Fruit fly (Drosophila melanogaster) whole organism, prepupa: ENCODE results near the gene Sfmbt.

Source experiments
- Blimp-1 ChIP-seq: fragments of 200-800 bp; sonication (Bioruptor generic); optimal IDR thresholded peaks from 3 replicates; lab custom pipeline; 2017; ENCODE audit warnings: missing biosample characterization, missing genetic modification characterization, mild to moderate bottlenecking, moderate library complexity, missing genetic modification reagents
- CG6792 ChIP-seq: fragments of 200-800 bp; sonication (Bioruptor generic); optimal IDR thresholded peaks from 3 replicates; lab custom pipeline; 2016; ENCODE audit warnings: missing biosample characterization, missing genetic modification characterization
- CG8119 ChIP-seq: fragments of 200-800 bp; sonication (Bioruptor generic); IDR thresholded peaks from 3 replicates; pipeline ENCODE4 v1.3.6; 2022; ENCODE audit warnings: missing biosample characterization, missing genetic modification characterization
- CG8319 ChIP-seq: fragments of 200-800 bp; sonication (Bioruptor generic); optimal IDR thresholded peaks from 3 replicates; lab custom pipeline; 2016; ENCODE audit warnings: missing biosample characterization, missing genetic modification characterization
- CG9139 ChIP-seq: fragments of 200-800 bp; sonication (Bioruptor generic); optimal IDR thresholded peaks from 3 replicates; lab custom pipeline; 2017; ENCODE audit warnings: missing biosample characterization, mild to moderate bottlenecking, missing genetic modification characterization
- OdsH ChIP-seq: fragments of 200-800 bp; sonication (Bioruptor generic); optimal IDR thresholded peaks from 3 replicates; lab custom pipeline; 2016; ENCODE audit warnings: missing biosample characterization, missing genetic modification characterization
- Smox ChIP-seq: fragments of 200-800 bp; sonication (Bioruptor generic); optimal IDR thresholded peaks from 3 replicates; lab custom pipeline; 2016; ENCODE audit warnings: missing biosample characterization, missing genetic modification characterization
- Sox14 ChIP-seq: fragments of 200-800 bp; sonication (Bioruptor generic); optimal IDR thresholded peaks from 3 replicates; lab custom pipeline; 2016; ENCODE audit warnings: missing biosample characterization, missing genetic modification characterization
- achi ChIP-seq: fragments of 200-800 bp; sonication (Bioruptor generic); optimal IDR thresholded peaks from 3 replicates; lab custom pipeline; 2016; ENCODE audit warnings: missing biosample characterization, missing genetic modification characterization
- fd85E ChIP-seq: fragments of 200-800 bp; sonication (Bioruptor generic); optimal IDR thresholded peaks from 3 replicates; lab custom pipeline; 2016; ENCODE audit warnings: missing biosample characterization, missing genetic modification characterization
- vri ChIP-seq: fragments of 200-800 bp; sonication (Bioruptor generic); optimal IDR thresholded peaks from 3 replicates; lab custom pipeline; 2016; ENCODE audit warnings: missing biosample characterization, mild to moderate bottlenecking, missing genetic modification characterization

DNA sequence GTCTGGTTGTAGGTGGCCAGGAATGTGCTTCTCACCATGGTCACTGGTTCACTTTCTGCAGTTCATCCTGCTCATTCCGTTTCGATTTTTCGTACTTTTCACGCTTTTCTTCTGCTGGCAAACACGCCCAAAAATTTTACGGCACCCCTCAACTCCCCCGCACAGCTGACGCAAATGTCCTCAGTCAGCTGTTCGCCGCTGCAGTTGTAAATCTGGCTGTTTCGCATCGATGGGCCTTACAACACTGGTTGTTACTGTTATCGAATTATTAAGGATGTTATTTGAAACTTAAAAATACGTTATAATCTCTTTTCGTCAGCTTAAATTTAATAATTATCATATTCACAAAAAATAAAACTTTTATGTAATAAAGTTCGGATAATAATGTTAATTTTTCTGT is 5.8 kb upstream of the Sfmbt start, which contains the start of gene Mgat3:
- TF ChIP-seq vri (no peak), CG6792 (GFP tag; lab: Kevin White, UChicago) (no peak), Smox (no peak), Blimp-1 (GFP tag; lab: Kevin White, UChicago) (no peak), achi (GFP tag; lab: Kevin White, UChicago) (no peak), fd85E (GFP tag; lab: Kevin White, UChicago) (no peak), Sox14 (GFP tag; lab: Kevin White, UChicago) (no peak), CG8319 (no peak), CG9139 (GFP tag; lab: Kevin White, UChicago) (no peak), OdsH (GFP tag; lab: Kevin White, UChicago) (no peak), CG8119 (GFP tag; lab: Robert Waterston, UW) (no peak)
